Worm (Caenorhabditis elegans): ENCODE results near the gene F58G11.4.

ce11 chrV:13655202-13655764, 17.1 kb upstream of the F58G11.4 start:
- TF ChIP-seq flt-1 (GFP tag; IDR thresholded peaks at IDR 0.05) = no peak
- no peak for TF ChIP-seq ztf-23 (GFP tag; IDR thresholded peaks at IDR 0.05)
- TF ChIP-seq T22C8.4 (GFP tag; IDR thresholded peaks at IDR 0.05) = no peak
- no peak for TF ChIP-seq tab-1 (GFP tag; IDR thresholded peaks at IDR 0.05)
- no peak for TF ChIP-seq klf-2 (GFP tag; conservative IDR thresholded peaks at IDR 0.05)

Measured in whole organism, midembryonic.